Worm (Caenorhabditis elegans): ENCODE data around the gene sprr-2.

The sprr-2 gene

ce11 chrX:14793198-14793747 lies at the start of gene sprr-2:
Gene sprr-2, plus strand, starts transcription at chrX:14793445.
- TF ChIP-seq unc-62 (GFP tag; optimal IDR thresholded peaks at IDR 0.05) = no peak

- no peak for TF ChIP-seq unc-62 (GFP tag; optimal IDR thresholded peaks at IDR 0.05)
These were observed 49.5 kb upstream of the sprr-2 start, which contains the start of gene C05G5.7 for ce11 chrX:14743780-14744179. Gene C05G5.7, minus strand, starts transcription at chrX:14743780.

ce11 chrX:14744496-14744895 lies 48.7 kb upstream of the sprr-2 start:
- TF ChIP-seq unc-62 (GFP tag; optimal IDR thresholded peaks at IDR 0.05) = no peak

- no peak for TF ChIP-seq unc-62 (GFP tag; optimal IDR thresholded peaks at IDR 0.05)
These were observed 48.0 kb upstream of the sprr-2 start for ce11 chrX:14745218-14745617.

ce11 chrX:14746948-14747347 lies 46.3 kb upstream of the sprr-2 start, which contains the start of gene C05G5.2:
Gene C05G5.2, plus strand, starts transcription at chrX:14747303.
- TF ChIP-seq unc-62 (GFP tag; optimal IDR thresholded peaks at IDR 0.05) = no peak

ce11 chrX:14751911-14752310 lies 41.3 kb upstream of the sprr-2 start, which contains the start of gene C05G5.3:
Gene C05G5.3, minus strand, starts transcription at chrX:14752011.
- no peak for TF ChIP-seq unc-62 (GFP tag; optimal IDR thresholded peaks at IDR 0.05)

- TF ChIP-seq unc-62 (GFP tag; optimal IDR thresholded peaks at IDR 0.05) = no peak
These were observed 39.6 kb upstream of the sprr-2 start, which contains the start of gene sucl-1 for ce11 chrX:14753514-14754076. Gene sucl-1, plus strand, starts transcription at chrX:14754026.

- no peak for TF ChIP-seq unc-62 (GFP tag; optimal IDR thresholded peaks at IDR 0.05)
These were observed 37.4 kb upstream of the sprr-2 start for ce11 chrX:14755847-14756246.

- no peak for TF ChIP-seq unc-62 (GFP tag; optimal IDR thresholded peaks at IDR 0.05)
These were observed 36.6 kb upstream of the sprr-2 start for ce11 chrX:14756606-14757005.

- no peak for TF ChIP-seq unc-62 (GFP tag; optimal IDR thresholded peaks at IDR 0.05)
These were observed 35.5 kb upstream of the sprr-2 start for ce11 chrX:14757641-14758220.

- TF ChIP-seq unc-62 (GFP tag; optimal IDR thresholded peaks at IDR 0.05) = no peak
These were observed 33.7 kb upstream of the sprr-2 start for ce11 chrX:14759549-14759948.

- TF ChIP-seq unc-62 (GFP tag; optimal IDR thresholded peaks at IDR 0.05) = no peak
These were observed 33.1 kb upstream of the sprr-2 start for ce11 chrX:14760166-14760565.

ce11 chrX:14761021-14761420 lies 32.2 kb upstream of the sprr-2 start, which contains the start of gene C05G5.5:
Gene C05G5.5, minus strand, starts transcription at chrX:14761121.
- TF ChIP-seq unc-62 (GFP tag; optimal IDR thresholded peaks at IDR 0.05) = no peak

ce11 chrX:14767813-14768212 lies 25.4 kb upstream of the sprr-2 start:
- TF ChIP-seq unc-62 (GFP tag; optimal IDR thresholded peaks at IDR 0.05) = no peak

ce11 chrX:14768989-14769388 lies 24.3 kb upstream of the sprr-2 start:
- no peak for TF ChIP-seq unc-62 (GFP tag; optimal IDR thresholded peaks at IDR 0.05)

ce11 chrX:14770336-14770735 lies 22.9 kb upstream of the sprr-2 start:
- TF ChIP-seq unc-62 (GFP tag; optimal IDR thresholded peaks at IDR 0.05) = no peak

- no peak for TF ChIP-seq unc-62 (GFP tag; optimal IDR thresholded peaks at IDR 0.05)
These were observed 21.6 kb upstream of the sprr-2 start, which contains the start of gene Y16B4A.2 for ce11 chrX:14771682-14772081. Gene Y16B4A.2, minus strand, starts transcription at chrX:14771851.
